Worm (Caenorhabditis elegans): ENCODE measurements around the gene Y53C12A.3.

- TF ChIP-seq ceh-16 (tag; optimal IDR thresholded peaks at IDR 0.05), result no peak
- TF ChIP-seq ama-1 (optimal IDR thresholded peaks at IDR 0.05), result no peak
- TF ChIP-seq aly-2 (tag; optimal IDR thresholded peaks at IDR 0.05), result no peak
- TF ChIP-seq ceh-28 (tag; optimal IDR thresholded peaks at IDR 0.05), result no peak
- TF ChIP-seq egl-27 (tag; optimal IDR thresholded peaks at IDR 0.05), result no peak
- TF ChIP-seq ceh-82 (tag; optimal IDR thresholded peaks at IDR 0.05), result no peak
Measured at ce11 chrII:9752278-9752677, 46.2 kb upstream of the Y53C12A.3 start.

All from whole organism, L3 larva.